ENCODE assay signal across 1 worm cellular context in the genomic region with DNA sequence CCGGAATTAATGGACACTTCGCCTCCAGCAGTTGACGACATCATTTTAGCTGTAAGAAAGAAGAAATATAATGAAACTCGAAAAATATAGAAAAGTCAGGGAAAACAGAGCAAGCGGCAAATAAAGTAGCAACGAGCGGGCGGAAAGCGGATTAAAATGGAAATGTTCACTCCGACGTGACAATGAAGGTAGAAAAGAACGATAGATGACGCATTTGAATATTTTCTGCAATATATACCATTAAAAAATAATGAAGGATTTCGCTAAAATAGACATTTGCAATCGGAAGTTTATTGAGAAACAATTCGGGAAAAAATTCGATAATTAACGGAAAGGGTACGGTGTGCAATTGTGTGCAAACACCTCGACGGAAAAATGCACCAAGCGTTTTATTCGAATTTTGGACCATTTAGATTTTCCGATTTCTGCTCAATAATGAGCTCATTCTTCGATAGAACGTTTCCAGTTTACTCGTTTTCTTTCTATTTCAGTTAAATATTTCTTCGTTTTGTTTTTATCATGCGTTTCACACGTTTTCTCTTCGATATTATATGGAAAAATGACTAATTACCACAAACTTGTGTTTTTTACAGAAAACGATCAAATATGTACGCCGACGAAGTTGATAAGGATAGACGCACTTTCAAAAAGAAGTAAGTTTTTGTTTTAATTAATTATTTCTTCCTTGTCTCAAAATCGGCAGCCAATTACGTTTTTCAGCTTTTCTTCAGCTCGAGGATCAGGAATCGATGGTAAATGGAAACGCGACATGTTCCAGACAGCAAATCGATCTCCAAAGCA.
A peak's percentile ranks its signal among the peaks of the same experiment; 100 is the strongest.
TF ChIP-seq lines count a peak whose summit lies in the region.

A gene (minus strand): TSS at position 51 of the 801 bp plus-strand sequence.
A gene (plus strand): TSS at position 594 of the 801 bp plus-strand sequence.

TF ChIP-seq in whole organism, L4 larva, 104 proteins besides CTCF, POLR2A, EP300 and RAD21 (continued from another document):
- TF ChIP-seq hlh-11 (tag; optimal IDR thresholded peaks at IDR 0.05; lab: Kevin White, UChicago) (no peak), ztf-11 (tag; optimal IDR thresholded peaks at IDR 0.05; lab: Kevin White, UChicago) (no peak), unc-62 (GFP tag; optimal IDR thresholded peaks at IDR 0.05 in 1 of 2; lab: Kevin White, UChicago) (peak in 1 of 2 experiments; percentile 37), unc-62 (tag; optimal IDR thresholded peaks at IDR 0.05; lab: Kevin White, UChicago) (no peak)
